Fruit fly (Drosophila melanogaster) whole organism, wandering third instar larva: ENCODE data around the gene CG12502.
A peak's percentile ranks its signal among the peaks of the same experiment; 100 is the strongest.

Experiments used
- Abd-B ChIP-seq: fragments of >200 bp; optimal IDR thresholded peaks from 2 replicates; lab custom pipeline; 2017; ENCODE audit warnings: missing biosample characterization, missing genetic modification characterization
- CG32264 ChIP-seq: fragments of 200-800 bp; sonication (Bioruptor generic); optimal IDR thresholded peaks from 2 replicates; lab custom pipeline; 2016; ENCODE audit warnings: missing biosample characterization, missing genetic modification characterization
- CG9705 ChIP-seq: fragments of 200-800 bp; sonication (Bioruptor generic); optimal IDR thresholded peaks from 2 replicates; lab custom pipeline; 2018; ENCODE audit warnings: missing biosample characterization, mild to moderate bottlenecking, missing genetic modification characterization
- Dfd ChIP-seq: fragments of >200 bp; optimal IDR thresholded peaks from 2 replicates; lab custom pipeline; 2017; ENCODE audit warnings: missing biosample characterization, missing genetic modification characterization
- Dif ChIP-seq: fragments of 200-275, 200-300 bp; sonication (Bioruptor generic); optimal IDR thresholded peaks from 2 replicates; lab custom pipeline; 2018; ENCODE audit warnings: missing biosample characterization, missing genetic modification characterization; ENCODE audit not compliant: partially characterized antibody
- HLH106 ChIP-seq: fragments of 200-800 bp; optimal IDR thresholded peaks from 3 replicates; lab custom pipeline; 2019; ENCODE audit warnings: missing biosample characterization, mild to moderate bottlenecking, missing genetic modification characterization, moderate library complexity
- Hnf4 ChIP-seq: fragments of 200-800 bp; sonication (Bioruptor generic); optimal IDR thresholded peaks from 2 replicates; lab custom pipeline; 2016; ENCODE audit warnings: missing biosample characterization, mild to moderate bottlenecking, missing genetic modification characterization
- Hr78 ChIP-seq: fragments of >200 bp; optimal IDR thresholded peaks from 2 replicates; lab custom pipeline; 2017; ENCODE audit warnings: missing biosample characterization, missing genetic modification characterization
- Hr83 ChIP-seq: fragments of 200-300 bp; sonication (Bioruptor generic); optimal IDR thresholded peaks from 2 replicates; lab custom pipeline; 2016; ENCODE audit warnings: missing biosample characterization, mild to moderate bottlenecking, missing genetic modification characterization, moderate library complexity; ENCODE audit not compliant: poor library complexity, severe bottlenecking
- Jra ChIP-seq: sonication (Bioruptor generic); optimal IDR thresholded peaks from 2 replicates; lab custom pipeline; 2016; ENCODE audit warnings: missing biosample characterization, missing genetic modification characterization
- Myc ChIP-seq: fragments of >200 bp; optimal IDR thresholded peaks from 2 replicates; lab custom pipeline; 2017
- N ChIP-seq: fragments of >200 bp; optimal IDR thresholded peaks from 2 replicates; lab custom pipeline; 2018; ENCODE audit warnings: missing biosample characterization, missing external identifiers, missing genetic modification characterization
- OdsH ChIP-seq: fragments of 200-800 bp; sonication (Bioruptor generic); optimal IDR thresholded peaks from 2 replicates; lab custom pipeline; 2016; ENCODE audit warnings: missing biosample characterization, mild to moderate bottlenecking, missing genetic modification characterization
- Rel ChIP-seq, 2 experiments: fragments of 200-800 bp; sonication (Bioruptor generic) in 1 of 2; optimal IDR thresholded peaks; 2 replicates in 1 of 2; 3 replicates in 1 of 2; lab custom pipeline; 2016 to 2019; ENCODE audit warnings: mild to moderate bottlenecking in 2 of 2, missing biosample characterization in 2 of 2, missing genetic modification characterization in 2 of 2, moderate library complexity in 1 of 2
- Sp1 ChIP-seq: fragments of 200-800 bp; sonication (Bioruptor generic); optimal IDR thresholded peaks from 3 replicates; lab custom pipeline; 2019; ENCODE audit warnings: missing biosample characterization, mild to moderate bottlenecking, missing genetic modification characterization, moderate library complexity
- Vsx2 ChIP-seq: fragments of 200-300, 225-300 bp; sonication (Bioruptor generic); optimal IDR thresholded peaks from 2 replicates; lab custom pipeline; 2018; ENCODE audit warnings: missing biosample characterization, missing genetic modification characterization; ENCODE audit not compliant: partially characterized antibody
- br ChIP-seq: fragments of 200-800 bp; sonication (Bioruptor generic); optimal IDR thresholded peaks from 2 replicates; lab custom pipeline; 2016; ENCODE audit warnings: missing biosample characterization, missing genetic modification characterization
- dl ChIP-seq, 2 experiments: fragments of 175-275, 200-275 bp in 1 of 2; fragments of 200-275 bp in 1 of 2; sonication (Bioruptor generic); optimal IDR thresholded peaks; lab custom pipeline; 2018; ENCODE audit warnings: mild to moderate bottlenecking in 2 of 2, missing biosample characterization in 2 of 2, missing genetic modification characterization in 2 of 2, moderate library complexity in 2 of 2; ENCODE audit not compliant: partially characterized antibody in 2 of 2, insufficient read depth in 1 of 2
- dmrt93B ChIP-seq: fragments of 200-800 bp; sonication (Bioruptor generic); optimal IDR thresholded peaks from 2 replicates; lab custom pipeline; 2018; ENCODE audit warnings: missing biosample characterization, mild to moderate bottlenecking, missing genetic modification characterization
- ey ChIP-seq: fragments of 200-800 bp; sonication (Bioruptor generic); optimal IDR thresholded peaks from 2 replicates; lab custom pipeline; 2016; ENCODE audit warnings: missing biosample characterization, missing genetic modification characterization
- foxo ChIP-seq, 2 experiments: fragments of 200-800 bp; sonication (Bioruptor generic); optimal IDR thresholded peaks; 2 replicates in 1 of 2; 3 replicates in 1 of 2; lab custom pipeline; 2016 to 2017; ENCODE audit warnings: missing biosample characterization in 2 of 2, missing genetic modification characterization in 2 of 2
- fru ChIP-seq: fragments of 200-800 bp; sonication (Bioruptor generic); optimal IDR thresholded peaks from 3 replicates; lab custom pipeline; 2016; ENCODE audit warnings: missing biosample characterization, mild to moderate bottlenecking, missing genetic modification characterization
- h ChIP-seq: fragments of 200-800 bp; sonication (Bioruptor generic); optimal IDR thresholded peaks from 3 replicates; lab custom pipeline; 2016; ENCODE audit warnings: missing biosample characterization, mild to moderate bottlenecking, missing genetic modification characterization
- jim ChIP-seq: fragments of 175-275, 200-325 bp; sonication (Bioruptor generic); optimal IDR thresholded peaks from 2 replicates; lab custom pipeline; 2016; ENCODE audit warnings: missing biosample characterization, mild to moderate bottlenecking, missing genetic modification characterization
- lola ChIP-seq: fragments of >200 bp; optimal IDR thresholded peaks from 2 replicates; lab custom pipeline; 2017; ENCODE audit warnings: missing biosample characterization, missing genetic modification characterization
- pan ChIP-seq: fragments of >200 bp; optimal IDR thresholded peaks from 2 replicates; lab custom pipeline; 2017
- psq ChIP-seq: fragments of 200-800 bp; sonication (Bioruptor generic); optimal IDR thresholded peaks from 3 replicates; lab custom pipeline; 2017; ENCODE audit warnings: missing biosample characterization, mild to moderate bottlenecking, missing genetic modification characterization, moderate library complexity
- rgr ChIP-seq: fragments of 200-800 bp; sonication (Bioruptor generic); optimal IDR thresholded peaks from 3 replicates; lab custom pipeline; 2016; ENCODE audit warnings: missing biosample characterization, mild to moderate bottlenecking, missing genetic modification characterization
- sv ChIP-seq: fragments of 200-800 bp; sonication (Bioruptor generic); optimal IDR thresholded peaks from 3 replicates; lab custom pipeline; 2016; ENCODE audit warnings: missing biosample characterization, missing genetic modification characterization
- usp ChIP-seq: fragments of >200 bp; optimal IDR thresholded peaks from 2 replicates; lab custom pipeline; 2017; ENCODE audit warnings: missing biosample characterization, missing genetic modification characterization
- woc ChIP-seq: sonication (Bioruptor generic); optimal IDR thresholded peaks from 2 replicates; lab custom pipeline; 2016; ENCODE audit warnings: missing biosample characterization, mild to moderate bottlenecking, missing genetic modification characterization

Gene CG12502

DNA sequence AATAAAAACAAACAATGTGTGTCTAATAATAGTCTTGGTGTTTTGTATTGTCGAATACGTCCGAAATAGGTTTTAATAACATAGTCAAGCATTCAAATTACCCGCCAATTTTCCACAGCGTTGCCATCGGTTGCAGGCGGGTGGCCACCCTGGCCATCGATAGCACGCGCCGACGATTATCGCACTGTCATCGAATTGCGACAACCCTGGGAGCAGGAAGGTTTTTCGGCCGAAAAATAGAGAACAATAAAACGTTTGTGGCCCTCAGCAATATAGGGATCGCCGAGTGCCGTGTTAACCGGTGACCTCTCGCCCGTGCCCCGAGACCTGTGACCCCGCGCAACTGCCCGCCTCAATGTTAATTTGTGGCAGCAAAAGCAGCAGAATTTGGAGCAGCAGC lies 6.5 kb downstream of the CG12502 start, which contains the start of gene Usp10:
Gene Usp10, plus strand, starts transcription at position 187 of the 400 bp plus-strand sequence.
- TF ChIP-seq Rel (GFP tag; optimal IDR thresholded peaks at IDR 0.05; lab: Kevin White, UChicago) (no peak), Rel (tag; optimal IDR thresholded peaks at IDR 0.05; lab: Kevin White, UChicago) (peak; percentile 68), sv (GFP tag; lab: Kevin White, UChicago) (no peak), Myc (no peak)
- TF ChIP-seq, all 38 proteins: peak for 1

DNA sequence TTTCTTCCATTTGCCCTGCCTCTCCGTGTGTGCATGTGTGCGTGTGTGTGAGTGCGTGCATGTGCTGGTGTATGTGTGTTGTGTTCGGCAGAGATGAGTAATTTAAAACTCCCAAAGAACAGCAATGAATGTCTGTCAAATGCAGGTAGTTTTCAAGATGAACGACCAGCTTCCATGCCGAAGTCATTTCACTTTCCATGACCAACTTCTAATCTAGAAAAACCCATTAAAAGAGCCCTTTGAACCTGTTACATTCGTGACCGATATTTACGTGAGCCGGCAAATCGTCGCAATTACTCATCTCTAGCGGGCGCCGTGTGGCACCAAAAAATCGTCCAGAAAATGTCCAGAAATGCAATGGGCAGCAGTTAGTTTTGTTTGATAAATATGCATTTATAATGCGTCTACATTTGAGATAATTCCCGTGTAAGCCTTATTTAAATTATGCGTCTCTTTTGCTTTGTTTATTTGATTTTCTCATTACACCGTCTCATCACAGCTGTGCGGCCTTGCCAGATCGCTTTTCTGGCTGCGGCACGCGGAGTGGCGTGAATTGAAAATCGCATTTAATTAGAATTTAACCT lies 7.3 kb downstream of the CG12502 start:
- TF ChIP-seq sv (GFP tag; lab: Kevin White, UChicago) (peak; percentile 38), Jra (GFP tag; lab: Kevin White, UChicago) (peak; percentile 3), Myc (peak; percentile 54), dmrt93B (peak; percentile 6), ey (GFP tag; lab: Kevin White, UChicago) (peak; percentile 67), HLH106 (peak; percentile 63), woc (peak; percentile 74), CG9705 (GFP tag; lab: Kevin White, UChicago) (peak; percentile 47), dl (GFP tag; optimal IDR thresholded peaks at IDR 0.05; lab: Kevin White, UChicago; ENCODE audit: insufficient read depth in 1 of 2, partially characterized antibody in 2 of 2) (no peak), Sp1 (GFP tag; lab: Kevin White, UChicago) (peak; percentile 37), usp (GFP tag; lab: Kevin White, UChicago) (no peak), foxo (GFP tag; optimal IDR thresholded peaks at IDR 0.05; lab: Kevin White, UChicago) (peak in 1 of 2 experiments; percentile 70), br (peak; percentile 39), psq (peak; percentile 60), Dfd (peak; percentile 51), h (GFP tag; lab: Kevin White, UChicago) (peak; percentile 73), lola (GFP tag; lab: Kevin White, UChicago) (no peak), jim (GFP tag; lab: Kevin White, UChicago) (no peak), Hnf4 (GFP tag; lab: Kevin White, UChicago) (peak; percentile 67), Abd-B (GFP tag; lab: Kevin White, UChicago) (no peak), rgr (peak; percentile 60), N (GFP tag; lab: Kevin White, UChicago) (peak; percentile 36), fru (peak; percentile 49), OdsH (GFP tag; lab: Kevin White, UChicago) (peak; percentile 10)

DNA sequence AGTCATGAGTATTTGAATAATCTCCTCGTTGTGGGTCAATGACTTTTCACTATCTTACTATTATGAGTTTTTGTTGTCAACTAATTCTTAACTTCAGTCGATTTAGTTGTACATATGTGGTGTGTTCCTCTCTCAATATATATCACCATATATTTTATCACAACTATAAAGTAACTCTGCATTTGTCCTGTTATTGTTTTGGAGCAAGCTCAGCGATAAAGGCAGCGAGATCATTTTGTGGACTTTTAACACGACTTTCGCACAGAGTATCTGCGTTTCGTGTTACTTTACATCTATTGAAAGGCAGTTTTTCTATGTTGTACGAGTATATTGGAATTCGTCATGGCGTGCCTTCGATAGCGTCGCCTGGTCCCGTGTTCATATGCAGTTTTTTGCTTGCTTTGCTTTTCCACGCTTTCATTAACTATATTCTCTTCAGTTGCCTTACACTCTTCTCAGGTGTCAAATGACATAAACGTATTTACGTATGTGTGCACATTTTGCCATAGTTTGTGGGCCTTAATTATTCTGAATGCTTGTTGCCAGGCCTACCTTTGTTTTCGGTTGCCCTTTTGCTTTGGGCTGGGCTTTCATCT lies 10.3 kb downstream of the CG12502 start:
- TF ChIP-seq Hr78 (GFP tag; lab: Kevin White, UChicago) = no peak
- TF ChIP-seq foxo (GFP tag; optimal IDR thresholded peaks at IDR 0.05; lab: Kevin White, UChicago) = no peak
- TF ChIP-seq Vsx2 (GFP tag; lab: Kevin White, UChicago) = no peak
- no peak for TF ChIP-seq ey (GFP tag; lab: Kevin White, UChicago)

DNA sequence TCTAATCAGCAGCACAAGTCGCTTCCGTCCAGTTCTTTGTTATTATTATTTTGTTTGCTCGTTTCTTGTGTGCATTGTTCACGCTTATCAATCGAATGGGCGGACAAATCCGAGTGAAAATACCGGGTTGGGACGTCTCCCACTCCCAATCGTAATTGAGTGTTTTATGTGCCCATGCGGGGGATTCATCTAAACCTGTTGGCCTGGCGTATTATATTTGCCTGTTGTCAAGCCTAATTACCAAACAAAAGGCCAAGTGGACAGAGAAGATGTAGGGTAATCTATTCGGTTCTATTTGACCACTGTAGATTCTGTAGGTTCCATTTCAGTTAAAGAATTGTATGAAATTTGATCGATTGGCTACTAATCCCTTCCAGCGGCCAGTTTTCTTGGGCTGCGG lies 10.9 kb downstream of the CG12502 start:
- TF ChIP-seq Abd-B (GFP tag; lab: Kevin White, UChicago) = no peak
- TF ChIP-seq Hr83 = peak; percentile 1

DNA sequence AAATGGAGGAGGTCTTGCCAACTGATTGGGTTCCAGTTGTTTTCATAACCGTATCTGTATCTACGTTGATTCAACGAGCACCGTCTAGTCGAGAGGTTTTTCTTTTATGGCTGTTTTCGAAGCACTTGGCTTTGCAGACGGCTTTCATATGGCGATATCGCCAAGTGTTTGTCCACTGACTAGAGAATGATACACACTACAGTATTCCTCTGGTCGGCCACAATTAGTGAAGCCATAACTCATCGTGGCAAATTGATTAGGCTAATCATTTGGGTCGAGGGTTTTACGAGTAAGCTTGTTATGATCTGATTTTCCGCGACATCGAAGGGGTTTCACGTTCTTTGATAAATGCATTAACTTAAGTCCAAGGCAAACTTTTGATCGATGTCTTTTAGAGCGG lies 11.5 kb downstream of the CG12502 start:
- TF ChIP-seq Rel (GFP tag; optimal IDR thresholded peaks at IDR 0.05; lab: Kevin White, UChicago) = no peak
- TF ChIP-seq Rel (tag; optimal IDR thresholded peaks at IDR 0.05; lab: Kevin White, UChicago) = peak; percentile 17
- no peak for TF ChIP-seq br
- TF ChIP-seq, all 38 proteins: peak for 1

DNA sequence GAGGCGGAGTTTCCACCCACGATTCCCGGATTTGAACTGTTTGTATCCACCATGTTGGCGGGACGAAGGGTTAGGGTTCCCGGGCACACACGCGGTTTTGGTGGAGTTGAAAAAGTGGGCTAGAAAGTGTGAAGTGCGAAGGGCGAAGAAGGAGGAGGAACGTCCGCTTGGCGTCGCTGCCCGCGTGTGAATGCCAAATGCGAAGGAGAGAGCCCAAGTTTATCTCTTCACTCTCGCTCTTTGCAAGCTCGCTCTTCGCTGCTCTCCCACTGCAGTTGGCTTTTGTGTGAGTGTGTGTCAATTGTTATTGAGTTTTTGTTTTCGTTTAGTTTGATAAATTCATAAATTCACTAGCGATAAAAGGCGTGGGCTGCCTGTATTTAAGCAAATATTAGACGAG lies 15.7 kb downstream of the CG12502 start:
- TF ChIP-seq br (no peak), dl (GFP tag; optimal IDR thresholded peaks at IDR 0.05; lab: Kevin White, UChicago; ENCODE audit: insufficient read depth in 1 of 2, partially characterized antibody in 2 of 2) (peak; percentile 78 to 91), fru (no peak), pan (lab: Kevin White, UChicago) (no peak), Hnf4 (GFP tag; lab: Kevin White, UChicago) (no peak), Dif (GFP tag; lab: Kevin White, UChicago) (peak; percentile 96), CG9705 (GFP tag; lab: Kevin White, UChicago) (no peak), Myc (no peak), woc (no peak), N (GFP tag; lab: Kevin White, UChicago) (no peak), sv (GFP tag; lab: Kevin White, UChicago) (no peak), dmrt93B (no peak), Dfd (no peak), foxo (GFP tag; optimal IDR thresholded peaks at IDR 0.05; lab: Kevin White, UChicago) (no peak), CG32264 (no peak), h (GFP tag; lab: Kevin White, UChicago) (no peak), OdsH (GFP tag; lab: Kevin White, UChicago) (no peak)
